Worm (Caenorhabditis elegans) whole organism, late embryonic: ENCODE results near the gene lin-15A.

Experiments used
- ceh-2 ChIP-seq: sonication (generic microtip); optimal IDR thresholded peaks from 2 replicates; lab custom pipeline; 2016; ENCODE audit warnings: missing genotype, missing genetic modification characterization, missing compliant biosample characterization
- ceh-30 ChIP-seq: fragments of 150-350 bp; optimal IDR thresholded peaks from 2 replicates; lab custom pipeline; 2014; ENCODE audit warnings: missing biosample characterization, missing genetic modification characterization
- ceh-31 ChIP-seq: sonication (generic microtip); optimal IDR thresholded peaks from 2 replicates; lab custom pipeline; 2016; ENCODE audit warnings: missing genetic modification characterization, missing compliant biosample characterization
- ceh-34 ChIP-seq: sonication (generic microtip); optimal IDR thresholded peaks from 2 replicates; lab custom pipeline; 2016; ENCODE audit warnings: mild to moderate bottlenecking, missing genetic modification characterization, missing compliant biosample characterization
- ceh-48 ChIP-seq: sonication (generic microtip); optimal IDR thresholded peaks from 2 replicates; lab custom pipeline; 2016; ENCODE audit warnings: missing genetic modification characterization, inconsistent platforms, missing compliant biosample characterization
- ceh-6 ChIP-seq: fragments of 200-800 bp; sonication (Bioruptor generic); optimal IDR thresholded peaks from 2 replicates; lab custom pipeline; 2018; ENCODE audit warnings: mild to moderate bottlenecking, missing genetic modification characterization, missing compliant biosample characterization
- elt-2 ChIP-seq: sonication (generic microtip); optimal IDR thresholded peaks from 2 replicates; lab custom pipeline; 2016; ENCODE audit warnings: missing genetic modification reagents, missing genetic modification characterization, missing compliant biosample characterization
- ets-4 ChIP-seq: sonication (generic microtip); optimal IDR thresholded peaks from 2 replicates; lab custom pipeline; 2016; ENCODE audit warnings: missing genetic modification characterization, missing compliant biosample characterization
- fax-1 ChIP-seq: sonication (generic microtip); optimal IDR thresholded peaks from 2 replicates; lab custom pipeline; 2016; ENCODE audit warnings: missing genotype, missing genetic modification characterization, missing compliant biosample characterization
- fkh-10 ChIP-seq: fragments of 150-350 bp; optimal IDR thresholded peaks from 2 replicates; lab custom pipeline; 2014; ENCODE audit warnings: missing biosample characterization, missing genetic modification reagents, missing genetic modification characterization
- fkh-6 ChIP-seq: sonication (generic microtip); optimal IDR thresholded peaks from 2 replicates; lab custom pipeline; 2016; ENCODE audit warnings: missing genetic modification characterization, missing compliant biosample characterization
- hlh-13 ChIP-seq: fragments of 200-800 bp; sonication (Bioruptor generic); optimal IDR thresholded peaks from 2 replicates; lab custom pipeline; 2018; ENCODE audit warnings: mild to moderate bottlenecking, missing genetic modification characterization, missing compliant biosample characterization
- hlh-15 ChIP-seq: sonication (generic microtip); optimal IDR thresholded peaks from 2 replicates; lab custom pipeline; 2016; ENCODE audit warnings: missing genetic modification characterization, missing compliant biosample characterization
- hlh-8 ChIP-seq: sonication (generic microtip); optimal IDR thresholded peaks from 2 replicates; lab custom pipeline; 2016; ENCODE audit warnings: missing genotype, missing genetic modification characterization, missing compliant biosample characterization
- lim-6 ChIP-seq: sonication (generic microtip); optimal IDR thresholded peaks from 2 replicates; lab custom pipeline; 2016; ENCODE audit warnings: missing genetic modification characterization, missing compliant biosample characterization
- madf-2 ChIP-seq: sonication (generic microtip); optimal IDR thresholded peaks from 2 replicates; lab custom pipeline; 2017; ENCODE audit warnings: missing genetic modification characterization, missing compliant biosample characterization
- mec-3 ChIP-seq: sonication (generic microtip); optimal IDR thresholded peaks from 2 replicates; lab custom pipeline; 2016; ENCODE audit warnings: borderline replicate concordance, missing genetic modification characterization, missing compliant biosample characterization
- nfya-1 ChIP-seq: sonication (generic microtip); optimal IDR thresholded peaks from 2 replicates; lab custom pipeline; 2017; ENCODE audit warnings: missing genetic modification characterization, mild to moderate bottlenecking, missing compliant biosample characterization, antibody characterized with exemption, moderate library complexity
- nhr-232 ChIP-seq: sonication (generic microtip); optimal IDR thresholded peaks from 2 replicates; lab custom pipeline; 2016; ENCODE audit warnings: missing genetic modification characterization, missing compliant biosample characterization
- npax-4 ChIP-seq: sonication (generic microtip); optimal IDR thresholded peaks from 2 replicates; lab custom pipeline; 2016; ENCODE audit warnings: missing genetic modification characterization, missing compliant biosample characterization
- odd-2 ChIP-seq: sonication (generic microtip); optimal IDR thresholded peaks from 2 replicates; lab custom pipeline; 2017; ENCODE audit warnings: antibody characterized with exemption, mild to moderate bottlenecking, missing genetic modification characterization, missing compliant biosample characterization
- pha-4 ChIP-seq: fragments of 150-350 bp; optimal IDR thresholded peaks from 2 replicates; lab custom pipeline; 2018; ENCODE audit warnings: missing biosample characterization, missing genetic modification reagents, missing genetic modification characterization
- pqm-1 ChIP-seq: sonication (generic microtip); optimal IDR thresholded peaks from 2 replicates; lab custom pipeline; 2016; ENCODE audit warnings: missing genetic modification characterization, missing compliant biosample characterization
- pros-1 ChIP-seq: fragments of 150-350 bp; optimal IDR thresholded peaks from 2 replicates; lab custom pipeline; 2014; ENCODE audit warnings: missing biosample characterization, missing genetic modification reagents, missing genetic modification characterization
- rnt-1 ChIP-seq: sonication (generic microtip); optimal IDR thresholded peaks from 2 replicates; lab custom pipeline; 2016; ENCODE audit warnings: missing genetic modification characterization, missing compliant biosample characterization
- sdc-2 ChIP-seq: sonication (generic microtip); optimal IDR thresholded peaks from 2 replicates; lab custom pipeline; 2016; ENCODE audit warnings: missing genotype, missing genetic modification characterization, missing compliant biosample characterization
- tbx-2 ChIP-seq: sonication (generic microtip); optimal IDR thresholded peaks from 2 replicates; lab custom pipeline; 2016; ENCODE audit warnings: missing genetic modification characterization, missing compliant biosample characterization
- unc-3 ChIP-seq, 2 experiments: fragments of 200-800 bp in 1 of 2; sonication (Bioruptor generic) in 1 of 2; sonication (generic microtip) in 1 of 2; conservative IDR thresholded peaks in 1 of 2; optimal IDR thresholded peaks in 1 of 2; 2 replicates each; pipeline versions ENCODE4 v1.3.6 to Lab custom; 2016 to 2022; ENCODE audit warnings: missing compliant biosample characterization in 2 of 2, missing genetic modification characterization in 2 of 2, missing genetic modification reagents in 1 of 2
- unc-55 ChIP-seq: sonication (generic microtip); optimal IDR thresholded peaks from 2 replicates; lab custom pipeline; 2017; ENCODE audit warnings: missing biosample characterization, missing genetic modification reagents, missing genetic modification characterization
- zip-5 ChIP-seq: sonication (generic microtip); optimal IDR thresholded peaks from 2 replicates; lab custom pipeline; 2016; ENCODE audit warnings: missing genetic modification characterization, missing compliant biosample characterization

The lin-15A gene

DNA sequence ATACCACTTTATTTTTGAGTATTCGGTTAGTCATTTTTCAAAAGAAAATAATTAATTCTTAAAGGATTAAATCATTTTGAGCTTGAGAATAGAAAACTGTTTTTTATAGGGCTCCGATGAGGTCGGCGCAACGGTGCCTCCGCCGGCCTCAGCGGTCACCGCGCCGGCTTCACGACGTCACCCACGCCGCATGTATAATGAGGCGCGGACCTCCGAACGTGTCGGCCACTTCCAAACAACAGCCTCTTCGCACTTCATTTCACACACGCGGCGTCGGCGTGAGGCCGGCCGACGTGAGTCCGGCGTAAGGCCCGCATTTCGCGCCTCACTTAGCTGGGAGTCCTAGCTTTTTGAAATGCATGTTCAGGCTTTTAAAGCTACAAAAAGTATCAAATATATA lies 35.1 kb downstream of the lin-15A start:
- TF ChIP-seq unc-55 (no peak), npax-4 (no peak)

DNA sequence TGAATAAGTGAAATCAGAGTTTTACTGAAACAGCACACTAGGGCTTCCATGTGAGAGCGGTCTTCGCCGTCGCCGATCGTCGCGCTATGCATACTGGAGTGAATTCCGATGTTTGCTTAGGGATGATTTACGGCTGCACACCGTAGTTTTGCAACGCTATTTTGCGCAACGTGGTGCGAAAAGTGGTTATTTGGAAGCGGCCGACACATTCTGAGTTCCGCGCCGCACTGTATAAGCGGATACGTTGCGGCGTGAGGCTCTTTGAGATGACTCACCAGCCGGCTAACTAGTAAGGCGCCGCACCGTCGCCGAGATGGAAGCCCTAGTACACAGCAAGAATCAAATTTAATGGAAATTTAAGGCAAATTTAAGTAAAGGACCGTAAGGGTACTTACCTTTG lies 36.8 kb downstream of the lin-15A start:
- no peak for TF ChIP-seq rnt-1
- no peak for TF ChIP-seq nhr-232 (tag; lab: Kevin White, UChicago)
- no peak for TF ChIP-seq lim-6
- TF ChIP-seq ets-4 (tag; lab: Kevin White, UChicago): no peak

DNA sequence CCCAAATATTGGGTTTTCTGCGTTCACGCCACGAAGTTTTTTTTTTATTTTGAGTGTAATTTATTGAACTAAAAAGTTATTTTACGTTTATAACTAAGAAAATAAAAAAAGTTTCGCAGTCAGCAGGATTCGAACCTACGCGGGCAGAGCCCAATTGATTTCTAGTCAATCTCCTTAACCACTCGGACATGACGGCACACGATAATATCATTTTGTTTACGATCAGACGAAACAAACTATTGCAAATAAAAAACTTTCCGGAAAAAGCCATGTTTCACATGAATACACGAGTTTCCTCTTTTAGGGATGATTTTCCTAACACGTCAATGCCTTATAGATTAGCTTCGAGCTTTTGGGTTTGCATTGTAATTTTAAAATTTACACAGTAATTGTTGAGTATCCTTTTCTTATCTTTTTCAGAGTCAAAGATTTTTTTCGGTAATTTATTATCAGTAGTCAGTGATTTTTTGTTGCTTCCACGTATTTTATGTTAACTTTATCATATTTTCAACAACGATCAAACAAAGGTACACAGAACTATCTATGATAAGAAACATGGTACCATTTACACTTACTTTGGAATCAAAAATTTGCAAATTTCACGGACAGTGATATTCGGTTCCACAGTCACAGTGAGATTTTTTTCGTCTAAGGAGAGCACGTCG lies 38.3 kb downstream of the lin-15A start:
- TF ChIP-seq zip-5 (tag; lab: Kevin White, UChicago) (no peak), odd-2 (tag; lab: Kevin White, UChicago) (no peak), unc-3 (GFP tag; conservative IDR thresholded peaks at IDR 0.05; lab: Robert Waterston, UW) (no peak), unc-3 (tag; optimal IDR thresholded peaks at IDR 0.05; lab: Kevin White, UChicago) (no peak), fkh-10 (GFP tag; lab: Kevin White, UChicago) (no peak), elt-2 (tag; lab: Kevin White, UChicago) (peak; percentile 4), pha-4 (tag; lab: Kevin White, UChicago) (no peak), tbx-2 (tag; lab: Kevin White, UChicago) (no peak)

DNA sequence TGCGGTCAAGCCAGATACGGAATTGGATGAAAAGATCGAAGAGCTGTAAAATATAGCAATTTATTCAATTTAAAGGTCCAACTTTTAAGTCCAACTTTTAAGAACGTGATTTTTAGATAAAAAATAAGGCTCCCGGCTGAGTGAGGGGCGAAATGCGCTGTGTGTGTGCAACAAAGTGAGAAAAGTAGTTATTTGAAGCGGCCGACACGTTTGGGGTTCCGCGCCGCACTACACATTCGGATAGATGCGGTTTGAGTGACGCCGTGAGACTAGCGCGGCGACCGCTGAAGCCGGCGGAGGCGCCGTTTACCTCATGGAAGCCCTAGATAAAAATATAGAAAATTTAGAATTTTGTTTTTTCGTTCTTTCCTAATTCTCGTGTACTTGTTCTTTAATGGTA lies 39.0 kb downstream of the lin-15A start:
- TF ChIP-seq ceh-48 (tag; lab: Kevin White, UChicago): no peak
- no peak for TF ChIP-seq lim-6
- TF ChIP-seq, all 69 proteins: peak for 0

DNA sequence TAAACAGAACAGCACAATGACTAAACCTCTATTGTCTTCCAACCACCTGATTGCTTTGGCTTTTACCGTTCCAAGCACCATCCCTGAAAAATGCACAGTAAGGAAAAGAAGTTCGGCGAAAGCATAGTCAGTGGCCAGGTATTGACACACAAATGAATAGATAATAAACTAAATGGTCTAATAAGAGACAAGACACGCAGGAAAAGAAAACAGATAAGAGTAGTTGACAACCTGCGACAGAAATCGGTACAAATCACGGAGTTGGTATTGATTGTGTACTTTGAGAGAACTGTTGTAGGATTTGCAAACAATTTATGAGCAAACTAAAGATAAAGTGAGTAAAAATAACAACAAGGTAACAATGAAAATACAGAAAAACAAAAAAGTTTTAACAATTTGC lies 39.6 kb downstream of the lin-15A start, which contains the start of gene Y7A5A.1:
Gene Y7A5A.1, minus strand, starts transcription at position 83 of the 400 bp plus-strand sequence.
- TF ChIP-seq pros-1 (tag; lab: Kevin White, UChicago) (no peak), elt-2 (tag; lab: Kevin White, UChicago) (no peak), ceh-30 (tag; lab: Kevin White, UChicago) (no peak), pqm-1 (no peak), fkh-6 (tag; lab: Kevin White, UChicago) (no peak), fax-1 (no peak), hlh-8 (no peak), fkh-10 (GFP tag; lab: Kevin White, UChicago) (no peak), tbx-2 (tag; lab: Kevin White, UChicago) (no peak), unc-55 (no peak), ceh-34 (tag; lab: Kevin White, UChicago) (no peak), ceh-6 (GFP tag; lab: Kevin White, UChicago) (no peak), pha-4 (tag; lab: Kevin White, UChicago) (no peak), sdc-2 (tag; lab: Kevin White, UChicago) (no peak), ceh-31 (tag; lab: Kevin White, UChicago) (no peak), hlh-15 (tag; lab: Kevin White, UChicago) (no peak), odd-2 (tag; lab: Kevin White, UChicago) (no peak), madf-2 (tag; lab: Kevin White, UChicago) (no peak)

DNA sequence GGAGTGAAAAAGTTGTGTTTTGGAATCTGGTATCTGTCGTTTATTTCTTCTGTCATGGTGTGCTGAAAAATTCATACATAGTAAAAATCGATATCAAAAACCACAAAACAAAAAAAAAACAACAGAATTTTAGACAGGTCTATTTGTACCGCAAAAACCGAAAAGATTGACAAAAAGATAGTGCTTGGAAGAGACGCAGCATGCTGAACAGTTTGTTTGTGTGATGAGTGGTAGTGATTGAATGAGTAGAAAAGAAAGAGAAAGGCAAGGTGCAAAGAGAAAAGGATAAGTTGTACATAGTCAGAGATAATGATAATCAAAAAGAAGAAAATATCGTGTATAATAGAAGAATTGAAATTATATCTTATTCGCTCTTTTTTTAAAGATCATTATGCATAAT lies 40.9 kb downstream of the lin-15A start, which contains the start of gene Y7A5A.2:
Gene Y7A5A.2, minus strand, starts transcription at position 62 of the 400 bp plus-strand sequence.
- TF ChIP-seq mec-3 (no peak), hlh-13 (GFP tag; lab: Kevin White, UChicago) (no peak), nfya-1 (tag; lab: Kevin White, UChicago) (no peak), ceh-2 (no peak), unc-55 (no peak)
